Fruit fly (Drosophila melanogaster) whole organism, embryonic: ENCODE measurements around the gene CG7483.

Experiments
- CG12942 ChIP-seq: fragments of 200-800 bp; sonication (Bioruptor generic); optimal IDR thresholded peaks from 3 replicates; lab custom pipeline; 2016; ENCODE audit warnings: missing biosample characterization, missing genetic modification characterization
- CG13123 ChIP-seq: fragments of 200-800 bp; sonication (Bioruptor generic); optimal IDR thresholded peaks from 2 replicates; lab custom pipeline; 2016; ENCODE audit warnings: missing biosample characterization, missing genetic modification characterization
- CG13894 ChIP-seq: fragments of 200-800 bp; sonication (Bioruptor generic); optimal IDR thresholded peaks from 3 replicates; lab custom pipeline; 2018; ENCODE audit warnings: missing biosample characterization, mild to moderate bottlenecking, missing genetic modification characterization, moderate library complexity
- CG15479 ChIP-seq: fragments of 200-800 bp; sonication (Bioruptor generic); optimal IDR thresholded peaks from 3 replicates; lab custom pipeline; 2019; ENCODE audit warnings: missing biosample characterization, mild to moderate bottlenecking, missing genetic modification characterization, moderate library complexity
- CG15696 ChIP-seq: fragments of 200-800 bp; sonication (Bioruptor generic); optimal IDR thresholded peaks from 2 replicates; lab custom pipeline; 2019; ENCODE audit warnings: missing biosample characterization, mild to moderate bottlenecking, missing genetic modification characterization, moderate library complexity
- CG1603 ChIP-seq: fragments of 200-800 bp; sonication (Bioruptor generic); optimal IDR thresholded peaks from 2 replicates; lab custom pipeline; 2019; ENCODE audit warnings: missing biosample characterization, mild to moderate bottlenecking, missing genetic modification characterization, moderate library complexity
- CG16863 ChIP-seq: fragments of 200-800 bp; sonication (Bioruptor generic); optimal IDR thresholded peaks from 3 replicates; lab custom pipeline; 2016; ENCODE audit warnings: missing biosample characterization, missing genetic modification characterization
- CG32767 ChIP-seq: fragments of 200-800 bp; sonication (Bioruptor generic); IDR thresholded peaks from 2 replicates; pipeline ENCODE4 v1.3.6; 2022; ENCODE audit warnings: missing biosample characterization, missing genetic modification characterization
- CG3995 ChIP-seq: fragments of 200-800 bp; sonication (Bioruptor generic); optimal IDR thresholded peaks from 3 replicates; lab custom pipeline; 2016; ENCODE audit warnings: missing biosample characterization, missing genetic modification characterization
- CG5180 ChIP-seq: fragments of 200-800 bp; sonication (Bioruptor generic); optimal IDR thresholded peaks from 3 replicates; lab custom pipeline; 2017; ENCODE audit warnings: missing biosample characterization, missing genetic modification characterization, mild to moderate bottlenecking, moderate library complexity, missing genetic modification reagents
- CG7987 ChIP-seq: fragments of 200-800 bp; sonication (Bioruptor generic); optimal IDR thresholded peaks from 2 replicates; lab custom pipeline; 2018; ENCODE audit warnings: missing biosample characterization, mild to moderate bottlenecking, missing genetic modification characterization, moderate library complexity
- D ChIP-seq, 2 experiments: fragments of 200-800 bp in 1 of 2; fragments of >200 bp in 1 of 2; sonication (Bioruptor generic) in 1 of 2; optimal IDR thresholded peaks; 2 replicates in 1 of 2; 3 replicates in 1 of 2; lab custom pipeline; 2017; ENCODE audit warnings: mild to moderate bottlenecking in 1 of 2, missing biosample characterization in 1 of 2, missing genetic modification characterization in 1 of 2, missing genetic modification reagents in 1 of 2
- Dll ChIP-seq: fragments of 200-800 bp; sonication (Bioruptor generic); IDR thresholded peaks from 4 replicates; pipeline ENCODE4 v1.3.6; 2022; ENCODE audit warnings: missing biosample characterization, missing genetic modification characterization; ENCODE audit not compliant: partially characterized antibody
- Doc3 ChIP-seq: fragments of 200-800 bp; sonication (Bioruptor generic); IDR thresholded peaks from 3 replicates; pipeline ENCODE4 v1.3.6; 2022; ENCODE audit warnings: missing biosample characterization, missing genetic modification characterization; ENCODE audit not compliant: partially characterized antibody
- E2f2 ChIP-seq: fragments of 200-800 bp; sonication (Bioruptor generic); IDR thresholded peaks from 2 replicates; pipeline ENCODE4 v1.3.6; 2022; ENCODE audit warnings: missing biosample characterization, missing genetic modification characterization
- Ets65A ChIP-seq: fragments of 200-800 bp; sonication (Bioruptor generic); peaks from one replicate; lab custom pipeline; 2016; ENCODE audit warnings: missing biosample characterization, missing genetic modification characterization
- Gug ChIP-seq: fragments of 200-800 bp; sonication (Bioruptor generic); IDR thresholded peaks from 4 replicates; pipeline ENCODE4 v1.3.6; 2022; ENCODE audit warnings: missing biosample characterization, missing genetic modification characterization
- H2.0 ChIP-seq: fragments of 200-800 bp; sonication (Bioruptor generic); IDR thresholded peaks from 2 replicates; pipeline ENCODE4 v1.3.6; 2022; ENCODE audit warnings: missing biosample characterization, missing genetic modification characterization
- Hey ChIP-seq: fragments of 200-800 bp; sonication (Bioruptor generic); optimal IDR thresholded peaks from 3 replicates; lab custom pipeline; 2018; ENCODE audit warnings: missing biosample characterization, mild to moderate bottlenecking, missing genetic modification characterization
- Hr51 ChIP-seq, 2 experiments: fragments of 200-800 bp; sonication (Bioruptor generic); optimal IDR thresholded peaks; 2 replicates in 1 of 2; 3 replicates in 1 of 2; lab custom pipeline; 2016 to 2018; ENCODE audit warnings: missing biosample characterization in 2 of 2, missing genetic modification characterization in 2 of 2, mild to moderate bottlenecking in 1 of 2, moderate library complexity in 1 of 2
- MBD-R2 ChIP-seq: fragments of 200-800 bp; sonication (Bioruptor generic); IDR thresholded peaks from 2 replicates; pipeline ENCODE4 v1.3.6; 2022; ENCODE audit warnings: missing biosample characterization, missing genetic modification characterization
- Max ChIP-seq: fragments of 200-800 bp; sonication (Bioruptor generic); optimal IDR thresholded peaks from 2 replicates; lab custom pipeline; 2016; ENCODE audit warnings: missing biosample characterization, mild to moderate bottlenecking, missing genetic modification characterization
- Scr ChIP-seq: fragments of 200-800 bp; sonication (Bioruptor generic); IDR thresholded peaks from 2 replicates; pipeline ENCODE4 v1.3.6; 2022; ENCODE audit warnings: missing biosample characterization, missing genetic modification characterization; ENCODE audit not compliant: partially characterized antibody
- Xbp1 ChIP-seq: fragments of 200-800 bp; sonication (Bioruptor generic); optimal IDR thresholded peaks from 3 replicates; lab custom pipeline; 2016; ENCODE audit warnings: missing biosample characterization, mild to moderate bottlenecking, missing genetic modification characterization
- bbx ChIP-seq: fragments of 200-800 bp; sonication (Bioruptor generic); IDR thresholded peaks from 2 replicates; pipeline ENCODE4 v1.3.6; 2022; ENCODE audit warnings: missing biosample characterization, missing genetic modification characterization; ENCODE audit not compliant: partially characterized antibody
- dpn ChIP-seq, 2 experiments: fragments of 200-800 bp; sonication (Bioruptor generic); optimal IDR thresholded peaks; 3 replicates each; lab custom pipeline; 2016; ENCODE audit warnings: missing biosample characterization in 2 of 2, missing genetic modification characterization in 2 of 2
- gfzf ChIP-seq: fragments of 200-800 bp; sonication (Bioruptor generic); optimal IDR thresholded peaks from 2 replicates; lab custom pipeline; 2016; ENCODE audit warnings: missing biosample characterization, mild to moderate bottlenecking, missing genetic modification characterization, moderate library complexity
- grau ChIP-seq: fragments of 200-800 bp; optimal IDR thresholded peaks from 3 replicates; lab custom pipeline; 2019; ENCODE audit warnings: missing biosample characterization, mild to moderate bottlenecking, missing genetic modification characterization, moderate library complexity
- pho ChIP-seq: fragments of 200-800 bp; sonication (Bioruptor generic); optimal IDR thresholded peaks from 2 replicates; lab custom pipeline; 2016; ENCODE audit warnings: missing biosample characterization, missing genetic modification characterization
- prd ChIP-seq, 3 experiments: fragments of >200 bp in 2 of 3; fragments of 200-800 bp in 1 of 3; sonication (Bioruptor generic) in 1 of 3; optimal IDR thresholded peaks in 2 of 3; IDR thresholded peaks in 1 of 3; 2 replicates in 2 of 3; 3 replicates in 1 of 3; pipeline versions ENCODE4 v1.3.6 to Lab custom; 2017 to 2022; ENCODE audit warnings: missing biosample characterization in 1 of 3, missing genetic modification characterization in 1 of 3
- pzg ChIP-seq: fragments of 200-800 bp; sonication (Bioruptor generic); optimal IDR thresholded peaks from 3 replicates; lab custom pipeline; 2018; ENCODE audit warnings: missing biosample characterization, mild to moderate bottlenecking, missing genetic modification characterization, moderate library complexity
- sna ChIP-seq: fragments of 200-800 bp; sonication (Bioruptor generic); IDR thresholded peaks from 2 replicates; pipeline ENCODE4 v1.3.6; 2022; ENCODE audit warnings: missing biosample characterization, missing genetic modification characterization; ENCODE audit not compliant: partially characterized antibody
- tin ChIP-seq: fragments of 200-800 bp; sonication (Bioruptor generic); optimal IDR thresholded peaks from 3 replicates; lab custom pipeline; 2016; ENCODE audit warnings: missing biosample characterization, missing genetic modification characterization
- tll ChIP-seq, 2 experiments: fragments of 200-800 bp in 1 of 2; fragments of >200 bp in 1 of 2; sonication (Bioruptor generic) in 1 of 2; optimal IDR thresholded peaks; 2 replicates each; lab custom pipeline; 2017 to 2019; ENCODE audit warnings: missing biosample characterization in 2 of 2, missing genetic modification characterization in 2 of 2, mild to moderate bottlenecking in 1 of 2, moderate library complexity in 1 of 2
- twi ChIP-seq: fragments of 200-800 bp; optimal IDR thresholded peaks from 2 replicates; lab custom pipeline; 2019; ENCODE audit warnings: missing biosample characterization, mild to moderate bottlenecking, missing genetic modification characterization, moderate library complexity
- zen ChIP-seq: fragments of 200-800 bp; sonication (Bioruptor generic); optimal IDR thresholded peaks from 3 replicates; lab custom pipeline; 2018; ENCODE audit warnings: missing biosample characterization, mild to moderate bottlenecking, missing genetic modification characterization, moderate library complexity

The CG7483 gene

DNA sequence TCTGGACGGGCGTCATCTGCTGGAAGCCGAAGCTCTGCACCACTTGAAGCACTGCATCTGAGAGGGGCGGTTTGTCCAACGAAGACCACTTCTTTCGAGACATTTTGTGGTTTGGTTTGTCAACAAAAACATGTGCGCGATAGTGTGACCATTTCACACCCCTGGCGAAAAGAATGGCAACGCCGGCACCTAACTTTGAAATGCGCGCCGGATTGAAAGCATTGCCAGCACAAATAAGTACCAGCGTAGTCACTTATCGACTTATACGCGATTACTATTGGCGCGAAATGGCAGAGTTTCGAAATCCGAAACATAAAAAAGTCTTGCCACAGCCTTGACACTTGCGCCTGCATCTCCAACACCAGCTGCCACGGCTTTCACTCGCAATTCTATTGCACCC is 43.3 kb upstream of the CG7483 start, which contains the start of gene CG9630 (continued):
- TF ChIP-seq Max (GFP tag; lab: Kevin White, UChicago) (peak; percentile 88), dpn (GFP tag; optimal IDR thresholded peaks at IDR 0.05; lab: Kevin White, UChicago) (no peak), sna (GFP tag; lab: Robert Waterston, UW) (peak; percentile 71; the same call in 1 of the 2 replicates), CG3995 (GFP tag; lab: Kevin White, UChicago) (peak; percentile 38), pho (no peak), CG1603 (tag; lab: Kevin White, UChicago) (peak; percentile 87), CG7987 (GFP tag; lab: Kevin White, UChicago) (peak; percentile 47), bbx (GFP tag; lab: Robert Waterston, UW) (peak; percentile 74), Scr (peak; percentile 62), pzg (peak; percentile 97), CG15696 (tag; lab: Kevin White, UChicago) (no peak), H2.0 (GFP tag; lab: Robert Waterston, UW) (no peak), MBD-R2 (peak; percentile 88), Doc3 (GFP tag; lab: Robert Waterston, UW) (peak; percentile 48; the same call in 2 of the 3 replicates), CG13894 (no peak), CG12942 (no peak), twi (tag; lab: Kevin White, UChicago) (peak; percentile 85), Gug (GFP tag; lab: Robert Waterston, UW) (no peak), tin (GFP tag; lab: Kevin White, UChicago) (no peak), Hr51 (GFP tag; optimal IDR thresholded peaks at IDR 0.05; lab: Kevin White, UChicago) (no peak), grau (no peak), Dll (GFP tag; lab: Robert Waterston, UW) (peak; percentile 70), CG5180 (no peak), CG16863 (GFP tag; lab: Kevin White, UChicago) (no peak), Xbp1 (GFP tag; lab: Kevin White, UChicago) (no peak), E2f2 (GFP tag; lab: Robert Waterston, UW) (peak; percentile 100)

- TF ChIP-seq gfzf (GFP tag; lab: Kevin White, UChicago) (no peak), Ets65A (GFP tag; lab: Kevin White, UChicago) (peak; percentile 27)
These were observed 40.3 kb upstream of the CG7483 start for dm6 chr3R:8272573-8273165.

DNA sequence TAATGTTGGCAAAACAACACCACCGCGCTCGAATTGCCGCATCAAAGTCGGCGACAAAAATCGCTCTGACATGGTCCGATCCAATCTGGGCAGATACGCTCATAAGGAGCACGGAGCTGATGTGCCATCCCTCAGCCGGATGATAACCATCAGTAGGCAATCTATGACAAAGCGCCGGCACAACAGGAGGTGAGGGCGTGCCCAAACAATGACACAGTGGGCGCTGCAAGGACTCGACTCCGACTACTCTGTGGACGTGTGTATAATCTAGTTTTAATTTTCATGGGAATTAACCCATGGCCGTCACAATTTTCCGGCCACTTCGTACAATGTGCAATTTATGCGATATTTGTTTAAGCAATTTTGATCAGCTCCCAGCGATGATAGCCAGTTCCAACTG is 38.0 kb upstream of the CG7483 start:
- TF ChIP-seq tll (GFP tag; optimal IDR thresholded peaks at IDR 0.05; lab: Kevin White, UChicago) (peak in 1 of 2 experiments; percentile 10), CG15479 (GFP tag; lab: Kevin White, UChicago) (peak; percentile 32), zen (tag; lab: Kevin White, UChicago) (peak; percentile 89), CG32767 (GFP tag; lab: Robert Waterston, UW) (no peak), CG12942 (no peak), twi (tag; lab: Kevin White, UChicago) (peak; percentile 77), Hey (tag; lab: Kevin White, UChicago) (no peak), CG13123 (no peak), D (optimal IDR thresholded peaks at IDR 0.05; lab: Kevin White, UChicago) (peak; percentile 76), D (GFP tag; optimal IDR thresholded peaks at IDR 0.05; lab: Kevin White, UChicago) (no peak), prd (optimal IDR thresholded peaks at IDR 0.05; lab: Kevin White, UChicago) (no peak), prd (GFP tag; IDR thresholded peaks at IDR 0.05; lab: Robert Waterston, UW) (peak; percentile 72; the same call in 2 of the 3 replicates)
